Worm (Caenorhabditis elegans) whole organism, L2 larva: ENCODE data around the gene M6.11.

ENCODE experiments used
- C34F6.9 ChIP-seq: fragments of 150-350 bp; optimal IDR thresholded peaks from 2 replicates; lab custom pipeline; 2014; ENCODE audit warnings: missing biosample characterization, missing genetic modification characterization
- F13H6.1 ChIP-seq: sonication (generic microtip); optimal IDR thresholded peaks from 2 replicates; lab custom pipeline; 2016; ENCODE audit warnings: missing genetic modification characterization, missing compliant biosample characterization
- R02D3.7 ChIP-seq: fragments of 150-350 bp; optimal IDR thresholded peaks from 2 replicates; lab custom pipeline; 2014; ENCODE audit warnings: missing biosample characterization, missing genetic modification characterization
- Y55F3AM.14 ChIP-seq: fragments of 200-800 bp; sonication (Bioruptor generic); optimal IDR thresholded peaks from 2 replicates; lab custom pipeline; 2018; ENCODE audit warnings: mild to moderate bottlenecking, missing genetic modification characterization, missing compliant biosample characterization
- ZK546.5 ChIP-seq: sonication (generic microtip); optimal IDR thresholded peaks from 2 replicates; lab custom pipeline; 2017; ENCODE audit warnings: missing biosample characterization, missing genetic modification characterization
- alr-1 ChIP-seq: fragments of 150-350 bp; optimal IDR thresholded peaks from 2 replicates; lab custom pipeline; 2014; ENCODE audit warnings: missing biosample characterization, missing genetic modification characterization
- aly-2 ChIP-seq: fragments of 150-350 bp; optimal IDR thresholded peaks from 2 replicates; lab custom pipeline; 2014; ENCODE audit warnings: missing biosample characterization, missing genetic modification characterization
- blmp-1 ChIP-seq: sonication (generic microtip); optimal IDR thresholded peaks from 2 replicates; lab custom pipeline; 2017; ENCODE audit warnings: missing genetic modification characterization, mild to moderate bottlenecking, missing compliant biosample characterization, antibody characterized with exemption, moderate library complexity; ENCODE audit not compliant: insufficient read depth
- ceh-16 ChIP-seq: fragments of 150-350 bp; optimal IDR thresholded peaks from 2 replicates; lab custom pipeline; 2014; ENCODE audit warnings: missing biosample characterization, missing genetic modification characterization
- ceh-82 ChIP-seq: fragments of 150-350 bp; optimal IDR thresholded peaks from 2 replicates; lab custom pipeline; 2014; ENCODE audit warnings: missing biosample characterization, missing genetic modification characterization
- crh-2 ChIP-seq: sonication (generic microtip); optimal IDR thresholded peaks from 2 replicates; lab custom pipeline; 2017; ENCODE audit warnings: missing biosample characterization, missing genetic modification characterization
- dmd-4 ChIP-seq: sonication (generic microtip); optimal IDR thresholded peaks from 2 replicates; lab custom pipeline; 2017; ENCODE audit warnings: missing biosample characterization, missing genetic modification characterization
- fos-1 ChIP-seq: fragments of 150-350 bp; optimal IDR thresholded peaks from 2 replicates; lab custom pipeline; 2014; ENCODE audit warnings: missing biosample characterization, missing genetic modification characterization
- lin-11 ChIP-seq: fragments of 150-350 bp; sonication (generic microtip); optimal IDR thresholded peaks from 2 replicates; lab custom pipeline; 2014; ENCODE audit warnings: missing biosample characterization, missing genetic modification characterization, inconsistent platforms, mixed read lengths
- lin-39 ChIP-seq: fragments of 150-350 bp; optimal IDR thresholded peaks from 2 replicates; lab custom pipeline; 2014; ENCODE audit warnings: missing biosample characterization, missing genetic modification reagents, missing genetic modification characterization
- lsy-2 ChIP-seq, 2 experiments: fragments of 150-350 bp in 1 of 2; sonication (generic microtip) in 1 of 2; optimal IDR thresholded peaks; 2 replicates each; lab custom pipeline; 2014 to 2017; ENCODE audit warnings: missing biosample characterization in 2 of 2, missing genetic modification characterization in 2 of 2
- mab-5 ChIP-seq: fragments of 150-350 bp; optimal IDR thresholded peaks from 2 replicates; lab custom pipeline; 2014; ENCODE audit warnings: missing biosample characterization, missing genetic modification characterization
- mbf-1 ChIP-seq: sonication (generic microtip); optimal IDR thresholded peaks from 2 replicates; lab custom pipeline; 2017; ENCODE audit warnings: missing biosample characterization, missing genetic modification characterization
- mdl-1 ChIP-seq, 2 experiments: fragments of 150-350 bp in 1 of 2; sonication (generic microtip) in 1 of 2; optimal IDR thresholded peaks; 2 replicates each; lab custom pipeline; 2017; ENCODE audit warnings: missing biosample characterization in 2 of 2, missing genetic modification characterization in 2 of 2
- nhr-10 ChIP-seq: sonication (generic microtip); optimal IDR thresholded peaks from 2 replicates; lab custom pipeline; 2017; ENCODE audit warnings: missing biosample characterization, missing genetic modification characterization
- nhr-11 ChIP-seq: fragments of 150-350 bp; optimal IDR thresholded peaks from 2 replicates; lab custom pipeline; 2014; ENCODE audit warnings: missing biosample characterization, missing genetic modification characterization
- nhr-12 ChIP-seq: fragments of 150-350 bp; optimal IDR thresholded peaks from 2 replicates; lab custom pipeline; 2014; ENCODE audit warnings: missing biosample characterization, missing genetic modification characterization
- nhr-129 ChIP-seq: fragments of 150-350 bp; optimal IDR thresholded peaks from 2 replicates; lab custom pipeline; 2014; ENCODE audit warnings: missing biosample characterization, missing genetic modification characterization
- nhr-23 ChIP-seq: fragments of 150-350 bp; optimal IDR thresholded peaks from 2 replicates; lab custom pipeline; 2014; ENCODE audit warnings: missing biosample characterization, missing genetic modification reagents, missing genetic modification characterization
- peb-1 ChIP-seq: fragments of 150-350 bp; optimal IDR thresholded peaks from 2 replicates; lab custom pipeline; 2014; ENCODE audit warnings: missing biosample characterization, missing genetic modification characterization
- sem-4 ChIP-seq: fragments of 150-350 bp; optimal IDR thresholded peaks from 2 replicates; lab custom pipeline; 2014; ENCODE audit warnings: missing biosample characterization, missing genetic modification reagents, missing genetic modification characterization
- skn-1 ChIP-seq: sonication (generic microtip); optimal IDR thresholded peaks from 2 replicates; lab custom pipeline; 2017; ENCODE audit warnings: missing biosample characterization, missing genetic modification characterization
- sma-3 ChIP-seq: sonication (generic microtip); optimal IDR thresholded peaks from 2 replicates; lab custom pipeline; 2016; ENCODE audit warnings: missing genetic modification reagents, missing genetic modification characterization, missing compliant biosample characterization
- sma-9 ChIP-seq, 2 experiments: fragments of 150-350 bp in 1 of 2; sonication (generic microtip) in 1 of 2; optimal IDR thresholded peaks; 2 replicates each; lab custom pipeline; 2014 to 2016; ENCODE audit warnings: missing genetic modification characterization in 2 of 2, mild to moderate bottlenecking in 1 of 2, missing biosample characterization in 1 of 2, missing compliant biosample characterization in 1 of 2, missing genetic modification reagents in 1 of 2, moderate library complexity in 1 of 2
- snpc-4 ChIP-seq: fragments of 150-350 bp; optimal IDR thresholded peaks from 2 replicates; lab custom pipeline; 2014; ENCODE audit warnings: missing biosample characterization, missing genetic modification characterization
- unc-55 ChIP-seq: fragments of 150-350 bp; sonication (generic microtip); optimal IDR thresholded peaks from 3 replicates; lab custom pipeline; 2014; ENCODE audit warnings: missing biosample characterization, missing genetic modification reagents, missing genetic modification characterization
- unc-62 ChIP-seq: fragments of 150-350 bp; optimal IDR thresholded peaks from 2 replicates; lab custom pipeline; 2014; ENCODE audit warnings: missing biosample characterization, missing genetic modification reagents, missing genetic modification characterization
- zag-1 ChIP-seq: fragments of 150-350 bp; optimal IDR thresholded peaks from 2 replicates; lab custom pipeline; 2014; ENCODE audit warnings: missing biosample characterization, missing genetic modification characterization
- ztf-1 ChIP-seq: fragments of 200-800 bp; sonication (Bioruptor generic); conservative IDR thresholded peaks from 2 replicates; pipeline ENCODE4 v1.3.6; 2022; ENCODE audit warnings: missing genetic modification characterization, missing compliant biosample characterization
- ztf-11 ChIP-seq: sonication (generic microtip); optimal IDR thresholded peaks from 2 replicates; lab custom pipeline; 2017; ENCODE audit warnings: missing biosample characterization, missing genetic modification characterization

Gene M6.11

DNA sequence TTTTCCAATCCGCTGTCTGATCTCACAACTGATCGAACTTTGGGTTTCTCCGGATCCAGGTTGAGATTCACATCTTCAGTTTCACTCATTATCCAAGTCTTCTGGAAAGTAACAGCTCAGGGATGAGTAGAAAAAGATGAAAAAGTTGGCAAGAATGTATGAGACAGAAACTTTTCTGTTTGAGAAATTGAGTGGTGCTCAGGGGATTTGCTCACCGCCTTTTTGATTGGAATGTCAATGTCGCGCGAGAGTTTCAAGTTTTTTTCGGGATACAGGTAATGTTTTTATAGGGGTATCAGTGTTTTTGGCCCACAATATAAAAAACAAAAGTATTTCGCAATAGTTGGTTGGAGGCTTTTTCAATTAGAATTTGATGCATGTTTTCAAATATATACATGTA lies 20.1 kb downstream of the M6.11 start, which contains the start of gene unc-96:
TSS of gene unc-96 (minus strand) at position 101 of the 400 bp plus-strand sequence.
- no peak for TF ChIP-seq dmd-4
- TF ChIP-seq lin-39 (tag; lab: Kevin White, UChicago): no peak
- no peak for TF ChIP-seq peb-1
- TF ChIP-seq sem-4 (tag; lab: Kevin White, UChicago): no peak
- no peak for TF ChIP-seq mab-5 (tag; lab: Kevin White, UChicago)
- TF ChIP-seq fos-1 (tag; lab: Kevin White, UChicago): no peak
- no peak for TF ChIP-seq skn-1 (tag; lab: Kevin White, UChicago)
- TF ChIP-seq ztf-11 (tag; lab: Kevin White, UChicago): no peak
- TF ChIP-seq lin-11 (tag; lab: Kevin White, UChicago): no peak
- TF ChIP-seq unc-55 (GFP tag; lab: Kevin White, UChicago): no peak

DNA sequence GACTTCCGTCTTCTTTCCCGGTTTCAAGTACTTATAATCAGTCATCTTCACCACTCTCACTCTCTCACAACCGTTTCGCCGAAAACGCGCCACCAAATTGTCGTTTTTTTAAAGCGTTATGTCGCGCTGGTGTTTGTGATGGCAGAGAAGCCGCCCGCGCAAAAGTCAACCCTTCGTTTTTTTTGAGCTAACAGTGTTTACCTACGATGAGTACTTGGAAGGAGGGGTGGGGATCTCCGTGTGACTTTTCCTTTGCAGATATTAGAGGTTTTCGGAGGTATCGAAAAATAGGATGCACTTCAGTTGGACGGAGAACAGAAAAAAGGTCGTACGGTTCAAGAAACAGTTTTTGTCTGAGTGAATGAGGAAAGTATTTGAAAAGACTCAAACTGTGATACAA lies 23.6 kb downstream of the M6.11 start:
- TF ChIP-seq nhr-12 (tag; lab: Kevin White, UChicago) (no peak), unc-62 (GFP tag; lab: Kevin White, UChicago) (no peak), ztf-11 (tag; lab: Kevin White, UChicago) (no peak), aly-2 (no peak), ceh-16 (no peak), blmp-1 (tag; lab: Kevin White, UChicago) (no peak), C34F6.9 (no peak), peb-1 (no peak), F13H6.1 (peak; percentile 34)

DNA sequence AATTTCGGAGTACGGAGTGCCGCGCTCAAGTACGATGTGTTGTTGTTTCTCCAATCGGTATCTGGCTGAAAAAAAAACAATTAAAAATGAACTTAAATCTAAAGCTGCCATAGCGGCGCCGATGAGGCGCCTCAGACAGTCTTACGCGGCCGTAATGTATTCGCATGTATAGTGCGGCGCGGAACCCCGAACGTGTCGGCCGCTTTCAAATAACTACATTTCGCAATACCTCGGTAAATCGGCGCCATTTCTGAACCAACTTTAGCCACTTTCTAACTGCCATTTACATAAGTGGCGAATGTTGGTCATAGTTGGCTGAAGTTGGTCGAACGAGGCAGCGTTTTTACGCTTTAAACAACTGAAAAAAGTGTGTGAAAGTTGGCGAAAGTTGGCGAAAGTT lies 28.6 kb downstream of the M6.11 start:
- TF ChIP-seq snpc-4: peak; percentile 29
- TF ChIP-seq aly-2: no peak

DNA sequence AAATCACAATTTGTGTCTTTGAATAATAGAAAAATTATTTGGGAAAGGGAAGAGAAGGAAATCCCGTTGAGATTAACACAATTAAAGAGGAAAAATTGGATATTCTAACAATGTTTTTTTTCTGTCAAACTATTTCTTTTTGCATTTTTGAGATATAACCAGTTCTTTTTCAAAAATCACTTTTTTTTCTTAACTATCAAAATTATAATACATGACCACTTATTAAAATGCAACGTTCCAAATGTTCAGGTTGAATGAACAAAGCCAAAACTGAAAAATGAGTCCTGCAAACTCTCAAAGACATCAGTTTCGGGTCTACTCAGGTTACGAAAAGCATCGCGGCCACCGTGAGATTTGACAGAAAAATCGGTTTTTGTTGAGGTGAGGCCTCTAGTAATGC lies 31.8 kb downstream of the M6.11 start:
- TF ChIP-seq fos-1 (tag; lab: Kevin White, UChicago) (no peak), mab-5 (tag; lab: Kevin White, UChicago) (no peak), sma-9 (GFP tag; optimal IDR thresholded peaks at IDR 0.05; lab: Kevin White, UChicago) (no peak), sma-9 (tag; optimal IDR thresholded peaks at IDR 0.05; lab: Kevin White, UChicago) (no peak), ZK546.5 (tag; lab: Kevin White, UChicago) (no peak), nhr-23 (tag; lab: Kevin White, UChicago) (no peak), nhr-10 (no peak), lin-11 (tag; lab: Kevin White, UChicago) (no peak)

DNA sequence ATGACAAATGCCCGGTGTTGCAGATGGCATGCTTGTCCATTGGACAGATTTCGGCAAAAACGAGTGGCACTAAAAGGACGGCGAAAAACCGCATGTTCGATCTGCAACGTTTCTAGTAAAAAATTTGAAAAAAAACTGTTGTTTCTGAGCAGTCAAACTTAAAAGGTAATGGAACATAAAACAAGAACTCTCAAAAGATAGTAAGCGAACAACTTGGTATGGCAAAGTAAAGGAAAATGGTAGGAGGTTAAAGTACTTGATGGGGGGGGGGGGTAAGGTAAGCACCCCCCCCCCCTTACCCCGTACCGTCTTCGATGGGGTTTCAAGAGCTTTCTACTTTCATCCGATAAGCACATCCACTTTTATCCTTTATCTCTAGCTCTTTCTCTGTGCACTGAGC lies 32.9 kb downstream of the M6.11 start, which contains the start of gene F13C5.5:
TSS of gene F13C5.5 (minus strand) at position 101 of the 400 bp plus-strand sequence.
- TF ChIP-seq ZK546.5 (tag; lab: Kevin White, UChicago) (no peak), nhr-11 (no peak), mdl-1 (tag; optimal IDR thresholded peaks at IDR 0.05; lab: Kevin White, UChicago) (no peak), snpc-4 (no peak), Y55F3AM.14 (GFP tag; lab: Kevin White, UChicago) (no peak), F13H6.1 (peak; percentile 18), ztf-1 (GFP tag; lab: Robert Waterston, UW) (no peak)

DNA sequence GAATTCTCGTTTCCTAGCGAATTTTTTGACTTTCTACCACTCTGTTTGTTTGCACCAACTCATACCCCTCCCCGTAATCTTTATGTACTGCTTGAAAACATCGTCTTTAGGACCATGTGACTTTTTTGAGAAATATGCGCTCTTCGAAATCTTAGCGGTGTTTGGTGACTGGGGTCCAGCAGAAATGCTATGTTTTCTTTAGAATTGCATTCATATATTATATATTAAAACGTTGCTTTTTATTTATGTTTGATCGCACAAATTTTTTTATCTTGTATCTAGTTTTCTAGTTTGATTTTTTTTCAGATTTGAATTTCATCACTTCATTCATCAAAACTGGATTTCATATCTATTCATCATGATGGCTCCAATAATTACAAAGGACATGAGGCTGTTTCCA lies 39.5 kb downstream of the M6.11 start, which contains the start of gene F13C5.1:
TSS of gene F13C5.1 (plus strand) at position 301 of the 400 bp plus-strand sequence.
- no peak for TF ChIP-seq snpc-4
- no peak for TF ChIP-seq sma-3 (GFP tag; lab: Kevin White, UChicago)
- no peak for TF ChIP-seq alr-1 (tag; lab: Kevin White, UChicago)
- no peak for TF ChIP-seq mbf-1 (tag; lab: Kevin White, UChicago)
- no peak for TF ChIP-seq zag-1 (tag; lab: Kevin White, UChicago)
- TF ChIP-seq, all 48 proteins: peak for 0

DNA sequence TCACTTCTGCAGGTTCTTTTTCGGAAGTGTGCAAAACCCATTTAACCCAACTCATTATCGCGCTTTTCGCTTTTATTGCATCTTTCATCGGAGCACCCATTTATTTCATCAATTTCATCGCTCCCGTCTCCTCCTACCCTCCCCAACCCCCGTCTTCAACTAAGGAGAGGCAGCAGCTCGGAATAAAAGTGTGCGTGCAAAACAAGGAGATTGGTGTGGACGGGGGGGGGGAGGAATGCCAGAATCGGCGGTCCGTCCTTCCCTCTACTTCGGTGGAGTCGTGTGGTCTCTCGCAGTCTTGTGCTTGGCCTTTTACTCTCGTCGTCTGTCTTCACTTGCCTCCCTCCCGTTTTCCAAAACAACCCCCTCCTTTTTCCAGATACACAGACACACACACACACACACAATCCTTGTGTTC lies 40.0 kb downstream of the M6.11 start:
- TF ChIP-seq sem-4 (tag; lab: Kevin White, UChicago): peak; percentile 18
- TF ChIP-seq ceh-16: no peak
- peak; percentile 30 for TF ChIP-seq lin-11 (tag; lab: Kevin White, UChicago)
- peak; percentile 62 for TF ChIP-seq C34F6.9
- peak; percentile 37 for TF ChIP-seq F13H6.1
- TF ChIP-seq mdl-1 (tag; optimal IDR thresholded peaks at IDR 0.05; lab: Kevin White, UChicago): peak in 1 of 2 experiments; percentile 37
- no peak for TF ChIP-seq ztf-1 (GFP tag; lab: Robert Waterston, UW)
- no peak for TF ChIP-seq skn-1 (tag; lab: Kevin White, UChicago)
- TF ChIP-seq R02D3.7 (tag; lab: Kevin White, UChicago): no peak
- peak in 1 of 2 experiments; percentile 4 for TF ChIP-seq lsy-2 (tag; optimal IDR thresholded peaks at IDR 0.05; lab: Kevin White, UChicago)
- no peak for TF ChIP-seq alr-1 (tag; lab: Kevin White, UChicago)
- peak; percentile 76 for TF ChIP-seq unc-55 (GFP tag; lab: Kevin White, UChicago)
- TF ChIP-seq zag-1 (tag; lab: Kevin White, UChicago): peak; percentile 61
- TF ChIP-seq nhr-129 (tag; lab: Kevin White, UChicago): peak; percentile 66
- peak; percentile 43 for TF ChIP-seq crh-2 (tag; lab: Kevin White, UChicago)
- TF ChIP-seq ztf-11 (tag; lab: Kevin White, UChicago): no peak
- no peak for TF ChIP-seq ceh-82 (tag; lab: Kevin White, UChicago)
